Fruit fly (Drosophila melanogaster) Kc167 (cell line): ENCODE data around the gene bnb.

ENCODE experiments used
- Myc ChIP-seq: fragments of >200 bp; optimal IDR thresholded peaks from 2 replicates; lab custom pipeline; 2017; ENCODE audit warnings: missing external identifiers
- Sin3A ChIP-seq: fragments of >200 bp; optimal IDR thresholded peaks from 2 replicates; lab custom pipeline; 2018; ENCODE audit warnings: missing external identifiers
- h ChIP-seq: fragments of >200 bp; optimal IDR thresholded peaks from 3 replicates; lab custom pipeline; 2018; ENCODE audit warnings: missing external identifiers
- ttk ChIP-seq: sonication (Bioruptor generic); optimal IDR thresholded peaks from 2 replicates; lab custom pipeline; 2017; ENCODE audit warnings: missing external identifiers

dm6 chrX:18838470-18838869 lies 41.0 kb upstream of the bnb start:
- TF ChIP-seq ttk (lab: Kevin White, UChicago) (no peak), Sin3A (no peak), Myc (lab: Kevin White, UChicago) (no peak), h (no peak)
